Fruit fly (Drosophila melanogaster): ENCODE measurements around the gene CG13847.

CG13847 gene

DNA sequence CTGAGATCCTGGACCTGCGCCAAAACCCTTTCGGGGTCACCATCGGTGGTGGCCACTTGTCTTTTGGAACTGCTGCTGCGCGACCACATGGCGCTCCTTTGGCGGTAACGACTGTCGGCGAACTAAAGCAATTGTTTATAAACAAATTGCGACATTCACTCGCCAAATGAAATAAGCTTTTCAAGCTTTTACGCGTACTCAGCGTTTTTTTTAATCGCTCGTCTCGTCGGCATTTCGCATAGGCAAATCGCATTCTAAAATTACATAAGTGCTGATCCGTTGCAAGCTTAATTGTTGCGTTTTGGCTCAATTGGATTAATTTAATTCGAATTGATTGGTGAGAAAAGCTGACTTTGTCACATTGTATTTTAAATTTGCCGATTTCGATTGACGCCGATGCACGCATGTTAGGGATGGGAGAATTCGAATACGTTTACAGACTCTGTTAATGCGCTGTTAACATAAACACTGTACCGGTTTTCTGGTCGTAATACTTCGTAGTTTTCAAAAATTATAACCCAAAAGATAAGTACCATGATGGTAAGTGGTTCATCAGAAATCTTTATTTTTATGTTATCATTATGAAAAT, 11.3 kb downstream of the CG13847 start, which contains the start of gene pinta (continued):
- TF ChIP-seq Dip2 (GFP tag; IDR thresholded peaks at IDR 0.05) = no peak
- no peak for TF ChIP-seq CG8281 (tag; optimal IDR thresholded peaks at IDR 0.05)
- TF ChIP-seq vfl (GFP tag; optimal IDR thresholded peaks at IDR 0.05) = no peak

DNA sequence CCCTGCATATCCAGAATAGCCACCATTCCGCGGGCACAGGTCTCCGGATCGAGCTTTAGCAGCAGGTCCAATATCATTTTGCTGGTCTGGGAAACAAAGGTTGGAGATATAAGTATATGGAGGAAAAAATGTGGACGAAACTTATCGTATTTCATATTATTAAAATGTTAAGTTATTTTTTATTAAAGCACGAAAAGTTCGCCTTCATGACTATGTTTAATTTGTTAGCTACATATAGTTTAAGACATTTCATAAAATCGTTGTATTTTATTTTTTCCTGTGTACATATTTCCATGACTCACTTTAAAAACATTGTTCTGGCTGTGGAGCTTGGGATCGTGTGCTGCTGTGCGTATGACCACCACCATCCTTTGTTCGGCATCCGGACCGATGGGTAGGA, 12.0 kb downstream of the CG13847 start:
- no peak for TF ChIP-seq Meics (GFP tag; optimal IDR thresholded peaks at IDR 0.05)
- TF ChIP-seq Bdp1 (GFP tag; optimal IDR thresholded peaks at IDR 0.05) = no peak
- no peak for TF ChIP-seq CG5180 (GFP tag; optimal IDR thresholded peaks at IDR 0.05)
- TF ChIP-seq ems (GFP tag; optimal IDR thresholded peaks at IDR 0.05) = no peak
- TF ChIP-seq CG12155 (GFP tag; optimal IDR thresholded peaks at IDR 0.05) = no peak
- no peak for TF ChIP-seq tin (GFP tag; optimal IDR thresholded peaks at IDR 0.05)
- TF ChIP-seq PHDP (tag; optimal IDR thresholded peaks at IDR 0.05) = no peak
- no peak for TF ChIP-seq Pdp1 (GFP tag; optimal IDR thresholded peaks at IDR 0.05)
- TF ChIP-seq CG6683 (GFP tag; optimal IDR thresholded peaks at IDR 0.05) = no peak
- peak; percentile 15; the same call in 1 of the 3 replicates for TF ChIP-seq row (GFP tag; IDR thresholded peaks at IDR 0.05)
- TF ChIP-seq vnd (GFP tag; IDR thresholded peaks at IDR 0.05; ENCODE audit: partially characterized antibody) = no peak
- TF ChIP-seq lbe (GFP tag; optimal IDR thresholded peaks at IDR 0.05) = peak; percentile 8
- TF ChIP-seq CG30403 (GFP tag; optimal IDR thresholded peaks at IDR 0.05) = no peak
- no peak for TF ChIP-seq CG32767 (GFP tag; IDR thresholded peaks at IDR 0.05)
- no peak for TF ChIP-seq CG10431 (GFP tag; optimal IDR thresholded peaks at IDR 0.05)
- TF ChIP-seq pzg (GFP tag; optimal IDR thresholded peaks at IDR 0.05) = no peak
- no peak for TF ChIP-seq CG13296 (GFP tag; optimal IDR thresholded peaks at IDR 0.05)
- no peak for TF ChIP-seq Dll (GFP tag; IDR thresholded peaks at IDR 0.05; ENCODE audit: partially characterized antibody)
- TF ChIP-seq amos (GFP tag; IDR thresholded peaks at IDR 0.05; ENCODE audit: partially characterized antibody) = no peak
- no peak for TF ChIP-seq dmrt11E (tag; optimal IDR thresholded peaks at IDR 0.05)
- no peak for TF ChIP-seq CG9876 (GFP tag; optimal IDR thresholded peaks at IDR 0.05)
- TF ChIP-seq croc (GFP tag; conservative IDR thresholded peaks at IDR 0.05) = no peak
- peak; percentile 4 for TF ChIP-seq az2 (GFP tag; optimal IDR thresholded peaks at IDR 0.05)
- TF ChIP-seq CG7745 (tag; optimal IDR thresholded peaks at IDR 0.05) = no peak
- no peak for TF ChIP-seq zen (tag; optimal IDR thresholded peaks at IDR 0.05)
- no peak for TF ChIP-seq sim (GFP tag; IDR thresholded peaks at IDR 0.05)
- no peak for TF ChIP-seq CG12659 (GFP tag; optimal IDR thresholded peaks at IDR 0.05)
- no peak for TF ChIP-seq chn (GFP tag; optimal IDR thresholded peaks at IDR 0.05)
- no peak for TF ChIP-seq sqz (GFP tag; optimal IDR thresholded peaks at IDR 0.05)
- TF ChIP-seq ac (GFP tag; optimal IDR thresholded peaks at IDR 0.05) = no peak
- TF ChIP-seq CG9727 (GFP tag; optimal IDR thresholded peaks at IDR 0.05) = no peak
- TF ChIP-seq ash1 (GFP tag; optimal IDR thresholded peaks at IDR 0.05) = no peak
- no peak for TF ChIP-seq CG6254 (GFP tag; optimal IDR thresholded peaks at IDR 0.05)
- TF ChIP-seq CG9932 (GFP tag; IDR thresholded peaks at IDR 0.05) = no peak
- TF ChIP-seq CG14965 (GFP tag; optimal IDR thresholded peaks at IDR 0.05; ENCODE audit: borderline replicate concordance) = no peak
- no peak for TF ChIP-seq pita (GFP tag; optimal IDR thresholded peaks at IDR 0.05)
- TF ChIP-seq CG1832 (GFP tag; optimal IDR thresholded peaks at IDR 0.05) = no peak
- 0 out of 3 replicates have a peak, but pooled peaks have one; percentile 33 for TF ChIP-seq CG11695 (GFP tag; IDR thresholded peaks at IDR 0.05)
- no peak for TF ChIP-seq CG2875 (GFP tag; optimal IDR thresholded peaks at IDR 0.05)
- no peak for TF ChIP-seq mld (GFP tag; IDR thresholded peaks at IDR 0.05; ENCODE audit: partially characterized antibody)
- no peak for TF ChIP-seq onecut (GFP tag; IDR thresholded peaks at IDR 0.05)
- TF ChIP-seq CrebB (tag; optimal IDR thresholded peaks at IDR 0.05) = no peak
- TF ChIP-seq CG4854 (GFP tag; optimal IDR thresholded peaks at IDR 0.05) = no peak
- no peak for TF ChIP-seq CG10321 (GFP tag; IDR thresholded peaks at IDR 0.05)
- TF ChIP-seq Hmx (GFP tag; optimal IDR thresholded peaks at IDR 0.05) = no peak

Data from whole organism, embryonic.